Fruit fly (Drosophila melanogaster) whole organism: ENCODE results near the gene GstD3.

Source experiments
- CG8478 ChIP-seq: fragments of >200 bp; optimal IDR thresholded peaks from 2 replicates; lab custom pipeline; 2018; ENCODE audit warnings: inconsistent platforms
- Dll ChIP-seq: fragments of >200 bp; optimal IDR thresholded peaks from 2 replicates; lab custom pipeline; 2017
- EcR ChIP-seq, 2 experiments: fragments of >200 bp; optimal IDR thresholded peaks; 2 replicates each; lab custom pipeline; 2017; ENCODE audit warnings: missing biosample characterization in 2 of 2, missing genetic modification characterization in 2 of 2, missing genetic modification reagents in 2 of 2
- pan ChIP-seq: fragments of >200 bp; optimal IDR thresholded peaks from 2 replicates; lab custom pipeline; 2017
- psq ChIP-seq: fragments of >200 bp; optimal IDR thresholded peaks from 2 replicates; lab custom pipeline; 2017
- usp ChIP-seq: fragments of >200 bp; optimal IDR thresholded peaks from 2 replicates; lab custom pipeline; 2017; ENCODE audit warnings: missing biosample characterization, missing genetic modification characterization, mixed read lengths

The GstD3 gene

DNA sequence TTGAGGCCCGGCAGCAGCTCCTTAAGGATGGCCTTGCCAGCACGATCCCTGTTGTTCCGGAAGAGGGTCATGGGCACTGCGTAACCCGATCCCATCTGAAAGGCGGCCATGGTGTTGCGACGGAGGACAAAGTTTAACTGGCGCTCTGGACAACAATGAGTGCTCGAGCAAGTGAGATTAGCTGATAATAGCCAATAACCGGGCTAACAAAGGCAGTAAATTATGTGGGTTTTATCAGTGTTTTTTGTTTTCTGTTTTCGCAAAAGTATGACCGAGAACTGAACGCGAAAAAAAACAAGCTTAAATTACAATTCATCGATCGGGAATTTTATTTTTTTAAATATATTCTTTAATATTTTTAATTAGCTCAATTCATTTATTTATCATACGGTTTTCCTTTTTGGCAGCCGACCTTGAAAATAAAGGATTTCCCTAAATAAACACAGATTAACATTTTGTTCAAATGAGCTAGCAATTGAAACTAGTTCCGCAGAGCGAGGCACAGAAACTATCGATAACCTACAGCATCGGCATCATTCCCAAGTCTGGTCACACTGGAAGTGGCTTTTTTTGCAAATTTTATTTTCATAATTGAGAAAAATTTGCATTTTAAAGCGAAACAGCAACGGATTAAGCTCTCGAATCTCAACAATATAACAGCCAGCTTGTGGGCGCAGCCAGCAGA lies 40.5 kb downstream of the GstD3 start, which contains the start of the genes Dip-C and pps:
TSS of gene Dip-C (minus strand) at position 486 of the 685 bp plus-strand sequence.
TSS of gene pps (plus strand) at position 555 of the 685 bp plus-strand sequence.
- TF ChIP-seq pan (lab: Kevin White, UChicago), result no peak
- TF ChIP-seq usp (GFP tag; lab: Kevin White, UChicago), result no peak
- no peak for TF ChIP-seq Dll (lab: Kevin White, UChicago)
- no peak for TF ChIP-seq CG8478
- TF ChIP-seq EcR (GFP tag; optimal IDR thresholded peaks at IDR 0.05; lab: Kevin White, UChicago), result no peak
- TF ChIP-seq psq (lab: Kevin White, UChicago), result no peak

DNA sequence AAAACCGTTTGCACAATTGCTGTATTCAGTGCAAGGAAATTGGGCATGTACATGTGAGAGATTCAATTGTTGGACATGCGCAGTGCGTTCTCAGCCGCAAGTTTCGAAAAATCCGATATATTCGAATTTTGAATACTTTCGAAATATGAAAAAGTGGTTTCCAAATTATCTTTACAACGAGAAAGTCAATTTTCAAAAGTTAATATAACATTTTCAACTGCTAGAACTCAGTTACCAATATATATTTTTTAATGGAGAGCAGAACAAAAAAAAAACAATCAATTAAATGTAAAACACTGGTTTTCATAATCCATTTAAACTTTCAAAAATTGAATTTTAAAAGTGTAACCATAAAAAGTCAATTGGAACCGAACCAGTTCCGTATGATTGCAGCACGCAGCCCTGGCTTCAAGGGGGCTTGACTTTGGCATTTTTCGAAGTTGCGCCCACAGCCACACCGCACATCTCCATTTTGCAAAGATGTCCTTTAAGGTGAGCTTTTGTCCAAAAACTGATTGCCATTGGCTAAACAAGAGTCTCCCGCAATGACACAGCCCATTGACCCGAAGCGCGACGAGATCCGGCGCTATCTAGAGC lies 49.6 kb downstream of the GstD3 start, which contains the start of the genes Scgbeta and CG17202:
TSS of gene Scgbeta (minus strand) at position 51 of the 597 bp plus-strand sequence.
TSS of gene CG17202 (plus strand) at position 390 of the 597 bp plus-strand sequence.
- TF ChIP-seq psq (lab: Kevin White, UChicago) (no peak), usp (GFP tag; lab: Kevin White, UChicago) (no peak), CG8478 (no peak), pan (lab: Kevin White, UChicago) (no peak), Dll (lab: Kevin White, UChicago) (no peak), EcR (GFP tag; optimal IDR thresholded peaks at IDR 0.05; lab: Kevin White, UChicago) (no peak)
